Worm (Caenorhabditis elegans) whole organism, late embryonic: ENCODE data around the gene K12H6.10.
A peak's percentile ranks its signal among the peaks of the same experiment; 100 is the strongest.

Experiments used
- C08G9.2 ChIP-seq: sonication (generic microtip); optimal IDR thresholded peaks from 2 replicates; lab custom pipeline; 2016; ENCODE audit warnings: mild to moderate bottlenecking, missing genetic modification characterization, moderate library complexity, missing compliant biosample characterization
- F13H6.1 ChIP-seq: sonication (generic microtip); optimal IDR thresholded peaks from 2 replicates; lab custom pipeline; 2016; ENCODE audit warnings: missing genetic modification characterization, missing compliant biosample characterization
- K02D7.2 ChIP-seq: sonication (generic microtip); optimal IDR thresholded peaks from 2 replicates; lab custom pipeline; 2017; ENCODE audit warnings: mild to moderate bottlenecking, missing genetic modification characterization, missing compliant biosample characterization
- ceh-14 ChIP-seq: sonication (generic microtip); optimal IDR thresholded peaks from 2 replicates; lab custom pipeline; 2016; ENCODE audit warnings: missing genotype, missing genetic modification characterization, missing compliant biosample characterization
- ceh-18 ChIP-seq: sonication (generic microtip); optimal IDR thresholded peaks from 2 replicates; lab custom pipeline; 2016; ENCODE audit warnings: missing genetic modification characterization, missing compliant biosample characterization
- ceh-19 ChIP-seq: fragments of 200-800 bp; sonication (Bioruptor generic); optimal IDR thresholded peaks from 2 replicates; lab custom pipeline; 2018; ENCODE audit warnings: mild to moderate bottlenecking, missing genetic modification characterization, missing compliant biosample characterization
- ceh-22 ChIP-seq: sonication (generic microtip); optimal IDR thresholded peaks from 2 replicates; lab custom pipeline; 2017; ENCODE audit warnings: missing biosample characterization, missing genetic modification characterization
- ceh-30 ChIP-seq: fragments of 150-350 bp; optimal IDR thresholded peaks from 2 replicates; lab custom pipeline; 2014; ENCODE audit warnings: missing biosample characterization, missing genetic modification characterization
- ceh-31 ChIP-seq: sonication (generic microtip); optimal IDR thresholded peaks from 2 replicates; lab custom pipeline; 2016; ENCODE audit warnings: missing genetic modification characterization, missing compliant biosample characterization
- ceh-48 ChIP-seq: sonication (generic microtip); optimal IDR thresholded peaks from 2 replicates; lab custom pipeline; 2016; ENCODE audit warnings: missing genetic modification characterization, inconsistent platforms, missing compliant biosample characterization
- ceh-9 ChIP-seq: sonication (generic microtip); optimal IDR thresholded peaks from 2 replicates; lab custom pipeline; 2016; ENCODE audit warnings: mild to moderate bottlenecking, missing genetic modification characterization, inconsistent platforms, missing compliant biosample characterization
- che-1 ChIP-seq: sonication (generic microtip); optimal IDR thresholded peaks from 2 replicates; lab custom pipeline; 2016; ENCODE audit warnings: mild to moderate bottlenecking, missing genetic modification characterization, missing compliant biosample characterization
- dmd-4 ChIP-seq: sonication (generic microtip); optimal IDR thresholded peaks from 2 replicates; lab custom pipeline; 2016; ENCODE audit warnings: borderline replicate concordance, missing genetic modification characterization, missing compliant biosample characterization
- dve-1 ChIP-seq: sonication (generic microtip); optimal IDR thresholded peaks from 2 replicates; lab custom pipeline; 2017; ENCODE audit warnings: antibody characterized with exemption, mild to moderate bottlenecking, missing genetic modification characterization, missing compliant biosample characterization
- elt-2 ChIP-seq: sonication (generic microtip); optimal IDR thresholded peaks from 2 replicates; lab custom pipeline; 2016; ENCODE audit warnings: missing genetic modification reagents, missing genetic modification characterization, missing compliant biosample characterization
- elt-4 ChIP-seq: sonication (generic microtip); optimal IDR thresholded peaks from 2 replicates; lab custom pipeline; 2016; ENCODE audit warnings: missing genetic modification characterization, missing compliant biosample characterization
- ets-4 ChIP-seq: sonication (generic microtip); optimal IDR thresholded peaks from 2 replicates; lab custom pipeline; 2016; ENCODE audit warnings: missing genetic modification characterization, missing compliant biosample characterization
- fkh-10 ChIP-seq: fragments of 150-350 bp; optimal IDR thresholded peaks from 2 replicates; lab custom pipeline; 2014; ENCODE audit warnings: missing biosample characterization, missing genetic modification reagents, missing genetic modification characterization
- fkh-6 ChIP-seq: sonication (generic microtip); optimal IDR thresholded peaks from 2 replicates; lab custom pipeline; 2016; ENCODE audit warnings: missing genetic modification characterization, missing compliant biosample characterization
- hlh-15 ChIP-seq: sonication (generic microtip); optimal IDR thresholded peaks from 2 replicates; lab custom pipeline; 2016; ENCODE audit warnings: missing genetic modification characterization, missing compliant biosample characterization
- hlh-30 ChIP-seq: sonication (generic microtip); optimal IDR thresholded peaks from 2 replicates; lab custom pipeline; 2017; ENCODE audit warnings: antibody characterized with exemption, missing genetic modification characterization, missing compliant biosample characterization; ENCODE audit not compliant: insufficient read depth
- lin-11 ChIP-seq: fragments of 200-800 bp; sonication (Bioruptor generic); optimal IDR thresholded peaks from 2 replicates; lab custom pipeline; 2018; ENCODE audit warnings: mild to moderate bottlenecking, missing genetic modification characterization, missing compliant biosample characterization
- madf-2 ChIP-seq: sonication (generic microtip); optimal IDR thresholded peaks from 2 replicates; lab custom pipeline; 2017; ENCODE audit warnings: missing genetic modification characterization, missing compliant biosample characterization
- mec-3 ChIP-seq: sonication (generic microtip); optimal IDR thresholded peaks from 2 replicates; lab custom pipeline; 2016; ENCODE audit warnings: borderline replicate concordance, missing genetic modification characterization, missing compliant biosample characterization
- pat-9 ChIP-seq: fragments of 200-800 bp; sonication (Bioruptor generic); optimal IDR thresholded peaks from 2 replicates; lab custom pipeline; 2018; ENCODE audit warnings: mild to moderate bottlenecking, missing genetic modification characterization, moderate library complexity, missing compliant biosample characterization
- pha-2 ChIP-seq: sonication (generic microtip); optimal IDR thresholded peaks from 2 replicates; lab custom pipeline; 2017; ENCODE audit warnings: mild to moderate bottlenecking, missing genetic modification characterization, missing compliant biosample characterization
- pha-4 ChIP-seq: fragments of 150-350 bp; optimal IDR thresholded peaks from 2 replicates; lab custom pipeline; 2018; ENCODE audit warnings: missing biosample characterization, missing genetic modification reagents, missing genetic modification characterization
- pqm-1 ChIP-seq: sonication (generic microtip); optimal IDR thresholded peaks from 2 replicates; lab custom pipeline; 2016; ENCODE audit warnings: missing genetic modification characterization, missing compliant biosample characterization
- ref-2 ChIP-seq: sonication (generic microtip); optimal IDR thresholded peaks from 2 replicates; lab custom pipeline; 2016; ENCODE audit warnings: missing genetic modification characterization, missing compliant biosample characterization
- rnt-1 ChIP-seq: sonication (generic microtip); optimal IDR thresholded peaks from 2 replicates; lab custom pipeline; 2016; ENCODE audit warnings: missing genetic modification characterization, missing compliant biosample characterization
- sdc-2 ChIP-seq: sonication (generic microtip); optimal IDR thresholded peaks from 2 replicates; lab custom pipeline; 2016; ENCODE audit warnings: missing genotype, missing genetic modification characterization, missing compliant biosample characterization
- sox-4 ChIP-seq: sonication (generic microtip); optimal IDR thresholded peaks from 2 replicates; lab custom pipeline; 2017; ENCODE audit warnings: mild to moderate bottlenecking, missing genetic modification characterization, inconsistent platforms, missing compliant biosample characterization
- syd-9 ChIP-seq: sonication (generic microtip); optimal IDR thresholded peaks from 2 replicates; lab custom pipeline; 2016; ENCODE audit warnings: mild to moderate bottlenecking, missing genetic modification characterization, moderate library complexity, missing compliant biosample characterization
- tbx-7 ChIP-seq: sonication (generic microtip); optimal IDR thresholded peaks from 2 replicates; lab custom pipeline; 2016; ENCODE audit warnings: missing genotype, missing genetic modification characterization, missing compliant biosample characterization
- ttx-3 ChIP-seq: sonication (generic microtip); optimal IDR thresholded peaks from 2 replicates; lab custom pipeline; 2016; ENCODE audit warnings: missing genetic modification reagents, missing genetic modification characterization, missing compliant biosample characterization
- unc-42 ChIP-seq: sonication (generic microtip); optimal IDR thresholded peaks from 2 replicates; lab custom pipeline; 2016; ENCODE audit warnings: missing genotype, missing genetic modification characterization, missing compliant biosample characterization
- unc-55 ChIP-seq: sonication (generic microtip); optimal IDR thresholded peaks from 2 replicates; lab custom pipeline; 2017; ENCODE audit warnings: missing biosample characterization, missing genetic modification reagents, missing genetic modification characterization
- unc-86 ChIP-seq: sonication (generic microtip); optimal IDR thresholded peaks from 2 replicates; lab custom pipeline; 2016; ENCODE audit warnings: missing genetic modification characterization, missing compliant biosample characterization
- ztf-16 ChIP-seq: sonication (generic microtip); optimal IDR thresholded peaks from 2 replicates; lab custom pipeline; 2017; ENCODE audit warnings: missing genetic modification characterization, missing compliant biosample characterization

K12H6.10 gene

ce11 chrII:2796431-2796830, 26.2 kb upstream of the K12H6.10 start:
- TF ChIP-seq dmd-4 (tag; lab: Kevin White, UChicago) (no peak), ets-4 (tag; lab: Kevin White, UChicago) (no peak), unc-42 (tag; lab: Kevin White, UChicago) (no peak), F13H6.1 (tag; lab: Kevin White, UChicago) (no peak), hlh-30 (tag; lab: Kevin White, UChicago) (no peak), ztf-16 (no peak), unc-55 (no peak), ref-2 (tag; lab: Kevin White, UChicago) (no peak), tbx-7 (tag; lab: Kevin White, UChicago) (no peak), fkh-10 (GFP tag; lab: Kevin White, UChicago) (no peak)

- no peak for TF ChIP-seq rnt-1 (tag; lab: Kevin White, UChicago)
- TF ChIP-seq hlh-30 (tag; lab: Kevin White, UChicago): no peak
- TF ChIP-seq dve-1: no peak
- TF ChIP-seq madf-2: no peak
- TF ChIP-seq ceh-48 (tag; lab: Kevin White, UChicago): no peak
- no peak for TF ChIP-seq ceh-30 (tag; lab: Kevin White, UChicago)
- no peak for TF ChIP-seq unc-86 (tag; lab: Kevin White, UChicago)
- no peak for TF ChIP-seq ceh-31 (tag; lab: Kevin White, UChicago)
- TF ChIP-seq ztf-16: no peak
- TF ChIP-seq pha-4 (tag; lab: Kevin White, UChicago): no peak
- TF ChIP-seq elt-4: no peak
- no peak for TF ChIP-seq ceh-14 (tag; lab: Kevin White, UChicago)
These were observed 24.7 kb upstream of the K12H6.10 start for ce11 chrII:2797951-2798350.

ce11 chrII:2800550-2801233, 22.0 kb upstream of the K12H6.10 start, which contains the start of gene nhr-119:
Gene nhr-119 (minus strand): TSS chrII:2800600.
- TF ChIP-seq ztf-16 (no peak), dve-1 (peak; percentile 38), K02D7.2 (no peak), ttx-3 (tag; lab: Kevin White, UChicago) (no peak), C08G9.2 (no peak), elt-2 (tag; lab: Kevin White, UChicago) (peak; percentile 84), ceh-31 (tag; lab: Kevin White, UChicago) (no peak), mec-3 (tag; lab: Kevin White, UChicago) (no peak), syd-9 (tag; lab: Kevin White, UChicago) (no peak), pha-2 (tag; lab: Kevin White, UChicago) (no peak), madf-2 (no peak), che-1 (tag; lab: Kevin White, UChicago) (no peak), unc-55 (peak; percentile 97), sdc-2 (tag; lab: Kevin White, UChicago) (no peak), lin-11 (tag; lab: Kevin White, UChicago) (no peak), hlh-15 (tag; lab: Kevin White, UChicago) (no peak), pat-9 (no peak), ceh-18 (tag; lab: Kevin White, UChicago) (peak; percentile 47), ceh-9 (tag; lab: Kevin White, UChicago) (no peak), ceh-14 (tag; lab: Kevin White, UChicago) (no peak), pqm-1 (tag; lab: Kevin White, UChicago) (peak; percentile 17), ceh-19 (GFP tag; lab: Kevin White, UChicago) (no peak), sox-4 (tag; lab: Kevin White, UChicago) (no peak), unc-86 (tag; lab: Kevin White, UChicago) (no peak), ceh-22 (tag; lab: Kevin White, UChicago) (no peak), fkh-6 (tag; lab: Kevin White, UChicago) (no peak), elt-4 (no peak)
